Worm (Caenorhabditis elegans): ENCODE results near the gene flp-17.

DNA sequence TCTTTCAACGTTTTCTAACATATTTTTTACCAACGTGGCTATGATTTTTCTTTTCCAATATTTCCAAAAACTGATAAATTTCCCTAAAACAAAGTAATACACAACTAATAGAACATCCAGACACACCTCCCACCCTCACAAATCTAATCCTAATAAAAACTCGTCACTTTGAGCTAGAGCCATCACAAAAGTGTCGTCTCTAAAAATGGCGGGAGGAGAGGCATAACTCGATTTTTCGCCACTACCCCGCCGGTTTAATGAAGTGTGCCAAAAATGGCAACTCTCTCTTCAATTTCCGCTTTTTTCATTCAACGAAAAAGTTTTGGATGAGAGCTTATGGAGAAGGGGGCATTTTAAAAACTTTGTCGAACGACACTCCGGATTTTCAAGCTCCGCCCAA lies 41.2 kb upstream of the flp-17 start:
- TF ChIP-seq aly-1 (tag; optimal IDR thresholded peaks at IDR 0.05), result no peak
- TF ChIP-seq ama-1 (optimal IDR thresholded peaks at IDR 0.05), result no peak
- no peak for TF ChIP-seq ets-7 (tag; optimal IDR thresholded peaks at IDR 0.05)
- no peak for TF ChIP-seq scrt-1 (GFP tag; IDR thresholded peaks at IDR 0.05)
- no peak for TF ChIP-seq hmg-4 (GFP tag; optimal IDR thresholded peaks at IDR 0.05)
- no peak for TF ChIP-seq hnd-1 (tag; optimal IDR thresholded peaks at IDR 0.05)
- TF ChIP-seq tbx-11 (GFP tag; IDR thresholded peaks at IDR 0.05), result no peak
- no peak for TF ChIP-seq F13C5.2 (tag; optimal IDR thresholded peaks at IDR 0.05)
- TF ChIP-seq pes-1 (GFP tag; IDR thresholded peaks at IDR 0.05), result no peak
- no peak for TF ChIP-seq tra-4 (tag; optimal IDR thresholded peaks at IDR 0.05)
- no peak for TF ChIP-seq ceh-13 (GFP tag; optimal IDR thresholded peaks at IDR 0.05)
- TF ChIP-seq hmbx-1 (tag; optimal IDR thresholded peaks at IDR 0.05), result no peak
- no peak for TF ChIP-seq B0310.2 (tag; optimal IDR thresholded peaks at IDR 0.05)
- TF ChIP-seq tbx-37 (GFP tag; conservative IDR thresholded peaks at IDR 0.05), result no peak
